Fruit fly (Drosophila melanogaster) whole organism, embryonic: ENCODE results near the gene IntS6.

Experiments used
- Abd-B ChIP-seq: fragments of 200-800 bp; sonication (Bioruptor generic); optimal IDR thresholded peaks from 2 replicates; lab custom pipeline; 2018; ENCODE audit warnings: missing biosample characterization, mild to moderate bottlenecking, missing genetic modification characterization, moderate library complexity
- Awh ChIP-seq: fragments of 200-800 bp; sonication (Bioruptor generic); IDR thresholded peaks from 2 replicates; pipeline ENCODE4, ENCODE4 v1.3.6; 2022; ENCODE audit warnings: missing biosample characterization, missing genetic modification characterization
- Bdp1 ChIP-seq: fragments of 200-800 bp; sonication (Bioruptor generic); optimal IDR thresholded peaks from 3 replicates; lab custom pipeline; 2016; ENCODE audit warnings: missing biosample characterization, missing genetic modification characterization
- CG11456 ChIP-seq: fragments of 200-800 bp; sonication (Bioruptor generic); IDR thresholded peaks from 3 replicates; pipeline ENCODE4 v1.3.6; 2022; ENCODE audit warnings: missing biosample characterization, missing genetic modification characterization
- CG12744 ChIP-seq: fragments of 200-800 bp; sonication (Bioruptor generic); optimal IDR thresholded peaks from 2 replicates; lab custom pipeline; 2016; ENCODE audit warnings: missing biosample characterization, missing genetic modification characterization
- CG14667 ChIP-seq: fragments of 200-800 bp; sonication (Bioruptor generic); IDR thresholded peaks from 2 replicates; pipeline ENCODE4 v1.3.6; 2022; ENCODE audit warnings: missing biosample characterization, missing genetic modification characterization
- CG1603 ChIP-seq: fragments of 200-800 bp; sonication (Bioruptor generic); optimal IDR thresholded peaks from 2 replicates; lab custom pipeline; 2019; ENCODE audit warnings: missing biosample characterization, mild to moderate bottlenecking, missing genetic modification characterization, moderate library complexity
- CG17328 ChIP-seq: fragments of 200-800 bp; sonication (Bioruptor generic); IDR thresholded peaks from 2 replicates; pipeline ENCODE4 v1.3.6; 2022; ENCODE audit warnings: missing biosample characterization, missing genetic modification characterization
- CG17361 ChIP-seq: fragments of 200-800 bp; sonication (Bioruptor generic); IDR thresholded peaks from 3 replicates; pipeline ENCODE4 v1.3.6; 2022; ENCODE audit warnings: missing biosample characterization, missing genetic modification characterization
- CG17802 ChIP-seq: fragments of 200-800 bp; sonication (Bioruptor generic); optimal IDR thresholded peaks from 2 replicates; lab custom pipeline; 2018; ENCODE audit warnings: missing biosample characterization, mild to moderate bottlenecking, missing genetic modification characterization, moderate library complexity
- CG18262 ChIP-seq: fragments of 200-800 bp; optimal IDR thresholded peaks from 3 replicates; lab custom pipeline; 2019; ENCODE audit warnings: missing biosample characterization, mild to moderate bottlenecking, missing genetic modification characterization, moderate library complexity
- CG3163 ChIP-seq: fragments of 200-800 bp; sonication (Bioruptor generic); optimal IDR thresholded peaks from 3 replicates; lab custom pipeline; 2016; ENCODE audit warnings: missing biosample characterization, missing genetic modification characterization
- CG32532 ChIP-seq: fragments of 200-800 bp; sonication (Bioruptor generic); IDR thresholded peaks from 2 replicates; pipeline ENCODE4 v1.3.6; 2022; ENCODE audit warnings: missing biosample characterization, missing genetic modification characterization
- CG3281 ChIP-seq: fragments of 200-800 bp; sonication (Bioruptor generic); optimal IDR thresholded peaks from 3 replicates; lab custom pipeline; 2017; ENCODE audit warnings: missing biosample characterization, mild to moderate bottlenecking, missing genetic modification characterization
- CG4282 ChIP-seq: fragments of 200-800 bp; sonication (Bioruptor generic); optimal IDR thresholded peaks from 2 replicates; lab custom pipeline; 2016; ENCODE audit warnings: missing biosample characterization, missing genetic modification characterization
- CG4360 ChIP-seq: fragments of 200-800 bp; sonication (Bioruptor generic); IDR thresholded peaks from 2 replicates; pipeline ENCODE4 v1.3.6; 2022; ENCODE audit warnings: missing biosample characterization, missing genetic modification characterization
- CG4424 ChIP-seq: fragments of 200-800 bp; sonication (Bioruptor generic); optimal IDR thresholded peaks from 3 replicates; lab custom pipeline; 2016; ENCODE audit warnings: missing biosample characterization, missing genetic modification characterization
- CG6254 ChIP-seq: fragments of 200-800 bp; sonication (Bioruptor generic); optimal IDR thresholded peaks from 3 replicates; lab custom pipeline; 2017; ENCODE audit warnings: mild to moderate bottlenecking, missing biosample characterization, missing genetic modification reagents, missing genetic modification characterization
- CG6689 ChIP-seq: fragments of 200-800 bp; sonication (Bioruptor generic); IDR thresholded peaks from 2 replicates; pipeline ENCODE4 v1.3.6; 2022; ENCODE audit warnings: missing biosample characterization, missing genetic modification characterization
- CG6791 ChIP-seq: fragments of 200-800 bp; sonication (Bioruptor generic); IDR thresholded peaks from 3 replicates; pipeline ENCODE4 v1.3.6; 2022; ENCODE audit warnings: missing biosample characterization, missing genetic modification characterization; ENCODE audit not compliant: partially characterized antibody
- CG6854 ChIP-seq: fragments of 200-800 bp; sonication (Bioruptor generic); optimal IDR thresholded peaks from 3 replicates; lab custom pipeline; 2017; ENCODE audit warnings: missing biosample characterization, mild to moderate bottlenecking, missing genetic modification characterization
- CG7372 ChIP-seq: fragments of 200-800 bp; sonication (Bioruptor generic); IDR thresholded peaks from 2 replicates; pipeline ENCODE4 v1.3.6; 2022; ENCODE audit warnings: missing biosample characterization, missing genetic modification characterization
- CG9437 ChIP-seq: fragments of 200-800 bp; sonication (Bioruptor generic); optimal IDR thresholded peaks from 2 replicates; lab custom pipeline; 2018; ENCODE audit warnings: missing biosample characterization, mild to moderate bottlenecking, missing genetic modification characterization
- CG9797 ChIP-seq: fragments of 200-800 bp; sonication (Bioruptor generic); optimal IDR thresholded peaks from 3 replicates; lab custom pipeline; 2018; ENCODE audit warnings: missing biosample characterization, mild to moderate bottlenecking, missing genetic modification characterization
- D19B ChIP-seq: fragments of 200-800 bp; sonication (Bioruptor generic); optimal IDR thresholded peaks from 2 replicates; lab custom pipeline; 2017; ENCODE audit warnings: missing biosample characterization, mild to moderate bottlenecking, missing genetic modification characterization
- Doc3 ChIP-seq: fragments of 200-800 bp; sonication (Bioruptor generic); IDR thresholded peaks from 3 replicates; pipeline ENCODE4 v1.3.6; 2022; ENCODE audit warnings: missing biosample characterization, missing genetic modification characterization; ENCODE audit not compliant: partially characterized antibody
- H2.0 ChIP-seq: fragments of 200-800 bp; sonication (Bioruptor generic); IDR thresholded peaks from 2 replicates; pipeline ENCODE4 v1.3.6; 2022; ENCODE audit warnings: missing biosample characterization, missing genetic modification characterization
- Hmx ChIP-seq: fragments of 200-800 bp; sonication (Bioruptor generic); optimal IDR thresholded peaks from 2 replicates; lab custom pipeline; 2016; ENCODE audit warnings: missing biosample characterization, missing genetic modification characterization
- Lhr ChIP-seq: fragments of 200-800 bp; sonication (Bioruptor generic); optimal IDR thresholded peaks from 3 replicates; lab custom pipeline; 2017; ENCODE audit warnings: mild to moderate bottlenecking, missing biosample characterization, missing genetic modification reagents, missing genetic modification characterization
- Mes4 ChIP-seq: fragments of 200-800 bp; sonication (Bioruptor generic); optimal IDR thresholded peaks from 2 replicates; lab custom pipeline; 2016; ENCODE audit warnings: missing biosample characterization, missing genetic modification characterization
- NFAT ChIP-seq: fragments of 200-800 bp; sonication (Bioruptor generic); IDR thresholded peaks from 2 replicates; pipeline ENCODE4 v1.3.6; 2022; ENCODE audit warnings: missing biosample characterization, missing genetic modification characterization
- Oaz ChIP-seq: fragments of 200-800 bp; sonication (Bioruptor generic); IDR thresholded peaks from 2 replicates; pipeline ENCODE4 v1.3.6; 2022; ENCODE audit warnings: missing biosample characterization, missing genetic modification characterization
- Ravus ChIP-seq: fragments of 200-800 bp; sonication (Bioruptor generic); IDR thresholded peaks from 2 replicates; pipeline ENCODE4 v1.3.6; 2022; ENCODE audit warnings: missing biosample characterization, missing genetic modification characterization
- bigmax ChIP-seq: fragments of 200-800 bp; sonication (Bioruptor generic); optimal IDR thresholded peaks from 2 replicates; lab custom pipeline; 2018; ENCODE audit warnings: missing biosample characterization, mild to moderate bottlenecking, missing genetic modification characterization
- bowl ChIP-seq: fragments of 200-800 bp; sonication (Bioruptor generic); IDR thresholded peaks from 2 replicates; pipeline ENCODE4 v1.3.6; 2022; ENCODE audit warnings: missing biosample characterization, missing genetic modification characterization
- caup ChIP-seq: fragments of 200-800 bp; sonication (Bioruptor generic); optimal IDR thresholded peaks from 3 replicates; lab custom pipeline; 2017; ENCODE audit warnings: missing biosample characterization, mild to moderate bottlenecking, missing genetic modification characterization, moderate library complexity; ENCODE audit not compliant: severe bottlenecking
- cg ChIP-seq: fragments of 200-800 bp; sonication (Bioruptor generic); optimal IDR thresholded peaks from 3 replicates; lab custom pipeline; 2019; ENCODE audit warnings: missing biosample characterization, mild to moderate bottlenecking, missing genetic modification characterization, moderate library complexity
- dmrt11E ChIP-seq: fragments of 200-800 bp; sonication (Bioruptor generic); optimal IDR thresholded peaks from 3 replicates; lab custom pipeline; 2018; ENCODE audit warnings: missing biosample characterization, mild to moderate bottlenecking, missing genetic modification characterization, moderate library complexity
- ind ChIP-seq: fragments of 200-800 bp; sonication (Bioruptor generic); optimal IDR thresholded peaks from 3 replicates; lab custom pipeline; 2016; ENCODE audit warnings: missing biosample characterization, missing genetic modification characterization
- jigr1 ChIP-seq: fragments of 200-800 bp; sonication (Bioruptor generic); IDR thresholded peaks from 3 replicates; pipeline ENCODE4 v1.3.6; 2022; ENCODE audit warnings: missing biosample characterization, missing genetic modification characterization
- kay ChIP-seq: fragments of 200-800 bp; sonication (Bioruptor generic); optimal IDR thresholded peaks from 2 replicates; lab custom pipeline; 2016; ENCODE audit warnings: missing biosample characterization, missing genetic modification characterization
- luna ChIP-seq: fragments of 200-800 bp; sonication (Bioruptor generic); optimal IDR thresholded peaks from 2 replicates; lab custom pipeline; 2016; ENCODE audit warnings: missing biosample characterization, missing genetic modification characterization
- p53 ChIP-seq: fragments of 200-800 bp; sonication (Bioruptor generic); optimal IDR thresholded peaks from 2 replicates; lab custom pipeline; 2016; ENCODE audit warnings: missing biosample characterization, missing genetic modification characterization
- pan ChIP-seq, 4 experiments: fragments of >200 bp in 3 of 4; fragments of 200-800 bp in 1 of 4; sonication (Bioruptor generic) in 1 of 4; optimal IDR thresholded peaks in 3 of 4; IDR thresholded peaks in 1 of 4; 2 replicates each; pipeline versions ENCODE4 v1.3.6 to Lab custom; 2017 to 2022; ENCODE audit warnings: missing biosample characterization in 2 of 4, missing genetic modification characterization in 2 of 4, mixed read lengths in 1 of 4
- pum ChIP-seq: fragments of 200-800 bp; sonication (Bioruptor generic); optimal IDR thresholded peaks from 2 replicates; lab custom pipeline; 2016; ENCODE audit warnings: missing biosample characterization, missing genetic modification characterization
- pzg ChIP-seq: fragments of 200-800 bp; sonication (Bioruptor generic); optimal IDR thresholded peaks from 3 replicates; lab custom pipeline; 2018; ENCODE audit warnings: missing biosample characterization, mild to moderate bottlenecking, missing genetic modification characterization, moderate library complexity
- tio ChIP-seq: fragments of 200-800 bp; sonication (Bioruptor generic); optimal IDR thresholded peaks from 2 replicates; lab custom pipeline; 2017; ENCODE audit warnings: missing biosample characterization, missing genetic modification characterization, inconsistent platforms
- tup ChIP-seq: fragments of 200-800 bp; sonication (Bioruptor generic); optimal IDR thresholded peaks from 2 replicates; lab custom pipeline; 2016; ENCODE audit warnings: missing biosample characterization, mild to moderate bottlenecking, missing genetic modification characterization, moderate library complexity
- unc-4 ChIP-seq: fragments of 200-800 bp; sonication (Bioruptor generic); IDR thresholded peaks from 2 replicates; pipeline ENCODE4 v1.3.6; 2022; ENCODE audit warnings: missing biosample characterization, missing genetic modification characterization; ENCODE audit not compliant: partially characterized antibody
- yki ChIP-seq: fragments of >200 bp; optimal IDR thresholded peaks from 3 replicates; lab custom pipeline; 2018

Gene IntS6

dm6 chrX:5696436-5697022 is 50.5 kb downstream of the IntS6 start (continued):
- TF ChIP-seq unc-4 (no peak), CG6791 (GFP tag; lab: Robert Waterston, UW) (no peak), CG9797 (GFP tag; lab: Kevin White, UChicago) (peak; percentile 40), Lhr (GFP tag; lab: Kevin White, UChicago) (peak; percentile 87), CG17328 (GFP tag; lab: Robert Waterston, UW) (peak; percentile 98), CG6689 (peak; percentile 95), Abd-B (GFP tag; lab: Kevin White, UChicago) (peak; percentile 91), H2.0 (GFP tag; lab: Robert Waterston, UW) (peak; percentile 96), NFAT (GFP tag; lab: Robert Waterston, UW) (peak; percentile 91), CG1603 (peak; percentile 93), CG3163 (GFP tag; lab: Kevin White, UChicago) (peak; percentile 90), CG4360 (GFP tag; lab: Robert Waterston, UW) (peak; percentile 95), jigr1 (GFP tag; lab: Robert Waterston, UW) (peak; percentile 83), Mes4 (GFP tag; lab: Kevin White, UChicago) (peak; percentile 98), pan (optimal IDR thresholded peaks at IDR 0.05; lab: Kevin White, UChicago) (no peak), pan (GFP tag; optimal IDR thresholded peaks at IDR 0.05 in 1 of 2, IDR thresholded peaks at IDR 0.05 in 1 of 2) (peak in 1 of 2 experiments; percentile 96), CG11456 (GFP tag; lab: Robert Waterston, UW) (peak; percentile 96), Doc3 (no peak), CG6254 (GFP tag; lab: Kevin White, UChicago) (peak; percentile 89), CG14667 (peak; percentile 93), dmrt11E (peak; percentile 96), Awh (peak; percentile 96), CG3281 (peak; percentile 88), CG9437 (peak; percentile 91), kay (GFP tag; lab: Kevin White, UChicago) (peak; percentile 95), D19B (GFP tag; lab: Kevin White, UChicago) (peak; percentile 63), CG32532 (GFP tag; lab: Robert Waterston, UW) (peak; percentile 90), pum (GFP tag; lab: Kevin White, UChicago) (peak; percentile 97), ind (GFP tag; lab: Kevin White, UChicago) (peak; percentile 98), CG7372 (GFP tag; lab: Robert Waterston, UW) (peak; percentile 92), yki (lab: Kevin White, UChicago) (no peak), tup (GFP tag; lab: Kevin White, UChicago) (peak; percentile 97), Hmx (peak; percentile 91), cg (GFP tag; lab: Kevin White, UChicago) (peak; percentile 82), CG18262 (peak; percentile 80), bigmax (peak; percentile 48), CG17802 (tag; lab: Kevin White, UChicago) (peak; percentile 85), CG4282 (GFP tag; lab: Kevin White, UChicago) (peak; percentile 96), bowl (peak; percentile 89), tio (GFP tag; lab: Kevin White, UChicago) (peak; percentile 93), CG12744 (peak; percentile 96), Ravus (GFP tag; lab: Robert Waterston, UW) (peak; percentile 77), caup (GFP tag; lab: Kevin White, UChicago) (peak; percentile 93), Bdp1 (peak; percentile 90), CG6854 (peak; percentile 86), luna (GFP tag; lab: Kevin White, UChicago) (peak; percentile 87), Oaz (peak; percentile 90), CG4424 (peak; percentile 98), p53 (GFP tag; lab: Kevin White, UChicago) (peak; percentile 96), CG17361 (peak; percentile 96), pzg (GFP tag; lab: Kevin White, UChicago) (peak; percentile 14)
